Fruit fly (Drosophila melanogaster): ENCODE results near the gene mnb.

The mnb gene

dm6 chrX:17907184-17908006 lies 20.4 kb upstream of the mnb start, which contains the start of the genes CG7772 and Vps4 (continued):
- TF ChIP-seq Hr78 (GFP tag; optimal IDR thresholded peaks at IDR 0.05), result no peak
- TF ChIP-seq sr (GFP tag; IDR thresholded peaks at IDR 0.05), result no peak
- TF ChIP-seq CG2116 (GFP tag; optimal IDR thresholded peaks at IDR 0.05), result peak; percentile 64
- TF ChIP-seq Ets97D (GFP tag; optimal IDR thresholded peaks at IDR 0.05), result peak; percentile 27
- no peak for TF ChIP-seq ssp (GFP tag; IDR thresholded peaks at IDR 0.05)
- peak; percentile 5 for TF ChIP-seq CG10267 (tag; optimal IDR thresholded peaks at IDR 0.05)
- peak; percentile 85 for TF ChIP-seq Dp (GFP tag; optimal IDR thresholded peaks at IDR 0.05)
- peak; percentile 87 for TF ChIP-seq sqz (GFP tag; optimal IDR thresholded peaks at IDR 0.05)
- peak; percentile 0 for TF ChIP-seq sug (tag; optimal IDR thresholded peaks at IDR 0.05)
- TF ChIP-seq Med (GFP tag), result peak; percentile 48
- no peak for TF ChIP-seq CG13894 (tag; optimal IDR thresholded peaks at IDR 0.05)
- TF ChIP-seq CG10654 (GFP tag; optimal IDR thresholded peaks at IDR 0.05), result no peak
- TF ChIP-seq CG1603 (tag; optimal IDR thresholded peaks at IDR 0.05), result peak; percentile 33
- peak; percentile 1 for TF ChIP-seq CG12391 (tag; optimal IDR thresholded peaks at IDR 0.05)
- TF ChIP-seq Nf-YC (tag; optimal IDR thresholded peaks at IDR 0.05), result peak; percentile 10
- no peak for TF ChIP-seq repo (GFP tag; optimal IDR thresholded peaks at IDR 0.05)
- TF ChIP-seq lola (GFP tag; optimal IDR thresholded peaks at IDR 0.05), result no peak
- no peak for TF ChIP-seq CG3163 (GFP tag; optimal IDR thresholded peaks at IDR 0.05)
- TF ChIP-seq Mrtf (GFP tag; IDR thresholded peaks at IDR 0.05), result no peak
- peak; percentile 13 for TF ChIP-seq stwl (tag; optimal IDR thresholded peaks at IDR 0.05)
- no peak for TF ChIP-seq H2.0 (GFP tag; IDR thresholded peaks at IDR 0.05)
- TF ChIP-seq pzg (GFP tag; optimal IDR thresholded peaks at IDR 0.05), result peak; percentile 52
- TF ChIP-seq MBD-R2 (GFP tag; IDR thresholded peaks at IDR 0.05), result peak; percentile 28
- peak; percentile 0 for TF ChIP-seq ftz-f1 (GFP tag; optimal IDR thresholded peaks at IDR 0.05)
- no peak for TF ChIP-seq gcm2 (GFP tag; optimal IDR thresholded peaks at IDR 0.05)
- TF ChIP-seq CG12299 (tag; optimal IDR thresholded peaks at IDR 0.05), result no peak
- TF ChIP-seq Hsf (GFP tag; optimal IDR thresholded peaks at IDR 0.05), result no peak
- peak; percentile 10 for TF ChIP-seq gsb-n (tag; optimal IDR thresholded peaks at IDR 0.05)
- TF ChIP-seq odd (GFP tag; optimal IDR thresholded peaks at IDR 0.05), result no peak
- no peak for TF ChIP-seq pb (GFP tag; optimal IDR thresholded peaks at IDR 0.05)
- no peak for TF ChIP-seq prd (optimal IDR thresholded peaks at IDR 0.05)
- TF ChIP-seq prd (GFP tag; IDR thresholded peaks at IDR 0.05), result no peak
- TF ChIP-seq fd3F (GFP tag; optimal IDR thresholded peaks at IDR 0.05), result no peak
- TF ChIP-seq CG2712 (tag; optimal IDR thresholded peaks at IDR 0.05), result peak; percentile 19
- no peak for TF ChIP-seq Hr51 (GFP tag; optimal IDR thresholded peaks at IDR 0.05)
- TF ChIP-seq CG12769 (tag; optimal IDR thresholded peaks at IDR 0.05), result no peak
- TF ChIP-seq CG15696 (tag; optimal IDR thresholded peaks at IDR 0.05), result no peak
- peak; percentile 79 for TF ChIP-seq kay (GFP tag; optimal IDR thresholded peaks at IDR 0.05)
- peak; percentile 12 for TF ChIP-seq CoRest (tag; optimal IDR thresholded peaks at IDR 0.05)
- no peak for TF ChIP-seq Rfx (GFP tag; IDR thresholded peaks at IDR 0.05)
- peak; percentile 44 for TF ChIP-seq nmo (GFP tag; optimal IDR thresholded peaks at IDR 0.05)
- TF ChIP-seq Oli (tag; optimal IDR thresholded peaks at IDR 0.05), result no peak
- no peak for TF ChIP-seq az2 (GFP tag; optimal IDR thresholded peaks at IDR 0.05)
- no peak for TF ChIP-seq CG9437 (GFP tag; optimal IDR thresholded peaks at IDR 0.05)
- TF ChIP-seq CG8765 (GFP tag; IDR thresholded peaks at IDR 0.05), result no peak
- no peak for TF ChIP-seq Blimp-1 (GFP tag; optimal IDR thresholded peaks at IDR 0.05)
- no peak for TF ChIP-seq CG1529 (GFP tag; optimal IDR thresholded peaks at IDR 0.05)
- TF ChIP-seq CG9932 (GFP tag; IDR thresholded peaks at IDR 0.05), result no peak
- no peak for TF ChIP-seq CG10543 (GFP tag; optimal IDR thresholded peaks at IDR 0.05)

Data from whole organism, embryonic.